Worm (Caenorhabditis elegans): ENCODE results near the gene W09G12.9.

The W09G12.9 gene

ce11 chrIV:1168311-1168965 is 48.0 kb upstream of the W09G12.9 start (continued):
- TF ChIP-seq hmg-1.1 (GFP tag; IDR thresholded peaks at IDR 0.05) (peak; percentile 71), lin-29 (GFP tag; IDR thresholded peaks at IDR 0.05) (no peak), pqm-1 (tag; optimal IDR thresholded peaks at IDR 0.05) (no peak), ces-1 (GFP tag; optimal IDR thresholded peaks at IDR 0.05) (no peak), sdz-12 (GFP tag; optimal IDR thresholded peaks at IDR 0.05) (no peak), zfp-2 (tag; optimal IDR thresholded peaks at IDR 0.05) (no peak), set-16 (GFP tag; IDR thresholded peaks at IDR 0.05) (0 out of 2 replicates have a peak, but pooled peaks have one; percentile 13), nhr-237 (tag; optimal IDR thresholded peaks at IDR 0.05) (no peak), ZK546.5 (tag; optimal IDR thresholded peaks at IDR 0.05) (no peak), daf-8 (GFP tag; IDR thresholded peaks at IDR 0.05) (no peak)

- TF ChIP-seq nhr-102 (tag; optimal IDR thresholded peaks at IDR 0.05): no peak
- no peak for TF ChIP-seq nhr-11 (tag; optimal IDR thresholded peaks at IDR 0.05)
- TF ChIP-seq nhr-28 (tag; optimal IDR thresholded peaks at IDR 0.05): no peak
- TF ChIP-seq T20F7.1 (GFP tag; optimal IDR thresholded peaks at IDR 0.05): no peak
- no peak for TF ChIP-seq cey-2 (tag; optimal IDR thresholded peaks at IDR 0.05; ENCODE audit: borderline replicate concordance, insufficient read depth)
- TF ChIP-seq duxl-1 (tag; optimal IDR thresholded peaks at IDR 0.05; ENCODE audit: poor library complexity): no peak
- TF ChIP-seq mxl-2 (GFP tag; conservative IDR thresholded peaks at IDR 0.05): no peak
- no peak for TF ChIP-seq hlh-11 (tag; optimal IDR thresholded peaks at IDR 0.05)
- TF ChIP-seq egl-27 (tag; optimal IDR thresholded peaks at IDR 0.05): no peak
- no peak for TF ChIP-seq nhr-10 (tag; optimal IDR thresholded peaks at IDR 0.05)
- TF ChIP-seq hif-1 (tag; optimal IDR thresholded peaks at IDR 0.05): no peak
- TF ChIP-seq nhr-237 (tag; optimal IDR thresholded peaks at IDR 0.05): no peak
- TF ChIP-seq lir-3 (tag; optimal IDR thresholded peaks at IDR 0.05): no peak
These were observed 46.0 kb upstream of the W09G12.9 start, which contains the start of gene cec-2 for ce11 chrIV:1170408-1170807. Gene cec-2 (plus strand): TSS chrIV:1170708.

ce11 chrIV:1174411-1174810 is 42.0 kb upstream of the W09G12.9 start:
- TF ChIP-seq aly-2 (tag; optimal IDR thresholded peaks at IDR 0.05) (no peak), Y105C5A.15 (GFP tag; IDR thresholded peaks at IDR 0.05) (no peak), nhr-25 (tag; optimal IDR thresholded peaks at IDR 0.05; ENCODE audit: borderline replicate concordance, insufficient read depth) (no peak), unc-62 (GFP tag; optimal IDR thresholded peaks at IDR 0.05 in 1 of 2) (no peak), unc-62 (tag; optimal IDR thresholded peaks at IDR 0.05) (no peak), ceh-28 (tag; optimal IDR thresholded peaks at IDR 0.05) (peak; percentile 60), lir-3 (tag; optimal IDR thresholded peaks at IDR 0.05) (no peak)

- TF ChIP-seq ceh-28 (tag; optimal IDR thresholded peaks at IDR 0.05) (peak; percentile 60), nhr-77 (tag; optimal IDR thresholded peaks at IDR 0.05) (no peak)
These were observed 39.8 kb upstream of the W09G12.9 start for ce11 chrIV:1176613-1177012.

- no peak for TF ChIP-seq zfp-3 (GFP tag; conservative IDR thresholded peaks at IDR 0.05)
- no peak for TF ChIP-seq daf-16 (GFP tag; optimal IDR thresholded peaks at IDR 0.05)
- peak; percentile 41 for TF ChIP-seq daf-16 (tag; optimal IDR thresholded peaks at IDR 0.05)
- TF ChIP-seq lin-1 (GFP tag; IDR thresholded peaks at IDR 0.05): no peak
- peak; percentile 96 for TF ChIP-seq Y48G9A.11 (GFP tag; IDR thresholded peaks at IDR 0.05)
- no peak for TF ChIP-seq nhr-28 (tag; optimal IDR thresholded peaks at IDR 0.05)
- no peak for TF ChIP-seq duxl-1 (tag; optimal IDR thresholded peaks at IDR 0.05; ENCODE audit: poor library complexity)
- no peak for TF ChIP-seq dve-1 (tag; optimal IDR thresholded peaks at IDR 0.05; ENCODE audit: insufficient read depth)
- TF ChIP-seq lsy-2 (tag; optimal IDR thresholded peaks at IDR 0.05): peak in 1 of 2 experiments; percentile 49
- peak; percentile 15 for TF ChIP-seq hlh-30 (tag; optimal IDR thresholded peaks at IDR 0.05; ENCODE audit: insufficient read depth)
- no peak for TF ChIP-seq madf-5 (GFP tag; IDR thresholded peaks at IDR 0.05)
- TF ChIP-seq T20F7.1 (GFP tag; optimal IDR thresholded peaks at IDR 0.05): peak; percentile 97
- no peak for TF ChIP-seq nhr-48 (tag; optimal IDR thresholded peaks at IDR 0.05)
- no peak for TF ChIP-seq nhr-41 (GFP tag; IDR thresholded peaks at IDR 0.05)
- TF ChIP-seq ceh-62 (tag; optimal IDR thresholded peaks at IDR 0.05): no peak
- TF ChIP-seq dpl-1 (GFP tag; optimal IDR thresholded peaks at IDR 0.05): peak; percentile 90
These were observed 38.7 kb upstream of the W09G12.9 start, which contains the start of gene Y104H12D.2 for ce11 chrIV:1177683-1178082. Gene Y104H12D.2 (plus strand): TSS chrIV:1178022.
